Worm (Caenorhabditis elegans) whole organism, L2 larva: ENCODE results near the gene srx-5.

ENCODE experiments used
- F13H6.1 ChIP-seq: sonication (generic microtip); optimal IDR thresholded peaks from 2 replicates; lab custom pipeline; 2016; ENCODE audit warnings: missing genetic modification characterization, missing compliant biosample characterization
- R02D3.7 ChIP-seq: fragments of 150-350 bp; optimal IDR thresholded peaks from 2 replicates; lab custom pipeline; 2014; ENCODE audit warnings: missing biosample characterization, missing genetic modification characterization
- Y55F3AM.14 ChIP-seq: fragments of 200-800 bp; sonication (Bioruptor generic); optimal IDR thresholded peaks from 2 replicates; lab custom pipeline; 2018; ENCODE audit warnings: mild to moderate bottlenecking, missing genetic modification characterization, missing compliant biosample characterization
- ZK546.5 ChIP-seq: sonication (generic microtip); optimal IDR thresholded peaks from 2 replicates; lab custom pipeline; 2017; ENCODE audit warnings: missing biosample characterization, missing genetic modification characterization
- alr-1 ChIP-seq: fragments of 150-350 bp; optimal IDR thresholded peaks from 2 replicates; lab custom pipeline; 2014; ENCODE audit warnings: missing biosample characterization, missing genetic modification characterization
- aly-2 ChIP-seq: fragments of 150-350 bp; optimal IDR thresholded peaks from 2 replicates; lab custom pipeline; 2014; ENCODE audit warnings: missing biosample characterization, missing genetic modification characterization
- ceh-16 ChIP-seq: fragments of 150-350 bp; optimal IDR thresholded peaks from 2 replicates; lab custom pipeline; 2014; ENCODE audit warnings: missing biosample characterization, missing genetic modification characterization
- crh-2 ChIP-seq: sonication (generic microtip); optimal IDR thresholded peaks from 2 replicates; lab custom pipeline; 2017; ENCODE audit warnings: missing biosample characterization, missing genetic modification characterization
- dmd-4 ChIP-seq: sonication (generic microtip); optimal IDR thresholded peaks from 2 replicates; lab custom pipeline; 2017; ENCODE audit warnings: missing biosample characterization, missing genetic modification characterization
- elt-1 ChIP-seq: fragments of 150-350 bp; optimal IDR thresholded peaks from 2 replicates; lab custom pipeline; 2014; ENCODE audit warnings: missing biosample characterization, missing genetic modification characterization
- elt-3 ChIP-seq: sonication (generic microtip); optimal IDR thresholded peaks from 2 replicates; lab custom pipeline; 2017; ENCODE audit warnings: missing biosample characterization, missing genetic modification characterization
- fos-1 ChIP-seq: fragments of 150-350 bp; optimal IDR thresholded peaks from 2 replicates; lab custom pipeline; 2014; ENCODE audit warnings: missing biosample characterization, missing genetic modification characterization
- gmeb-1 ChIP-seq: fragments of 150-350 bp; optimal IDR thresholded peaks from 2 replicates; lab custom pipeline; 2014; ENCODE audit warnings: missing biosample characterization, missing genetic modification characterization
- lin-11 ChIP-seq: fragments of 150-350 bp; sonication (generic microtip); optimal IDR thresholded peaks from 2 replicates; lab custom pipeline; 2014; ENCODE audit warnings: missing biosample characterization, missing genetic modification characterization, inconsistent platforms, mixed read lengths
- lsy-2 ChIP-seq, 2 experiments: fragments of 150-350 bp in 1 of 2; sonication (generic microtip) in 1 of 2; optimal IDR thresholded peaks; 2 replicates each; lab custom pipeline; 2014 to 2017; ENCODE audit warnings: missing biosample characterization in 2 of 2, missing genetic modification characterization in 2 of 2
- mbf-1 ChIP-seq: sonication (generic microtip); optimal IDR thresholded peaks from 2 replicates; lab custom pipeline; 2017; ENCODE audit warnings: missing biosample characterization, missing genetic modification characterization
- mdl-1 ChIP-seq, 2 experiments: fragments of 150-350 bp in 1 of 2; sonication (generic microtip) in 1 of 2; optimal IDR thresholded peaks; 2 replicates each; lab custom pipeline; 2017; ENCODE audit warnings: missing biosample characterization in 2 of 2, missing genetic modification characterization in 2 of 2
- nhr-10 ChIP-seq: sonication (generic microtip); optimal IDR thresholded peaks from 2 replicates; lab custom pipeline; 2017; ENCODE audit warnings: missing biosample characterization, missing genetic modification characterization
- nhr-11 ChIP-seq: fragments of 150-350 bp; optimal IDR thresholded peaks from 2 replicates; lab custom pipeline; 2014; ENCODE audit warnings: missing biosample characterization, missing genetic modification characterization
- nhr-12 ChIP-seq: fragments of 150-350 bp; optimal IDR thresholded peaks from 2 replicates; lab custom pipeline; 2014; ENCODE audit warnings: missing biosample characterization, missing genetic modification characterization
- nhr-129 ChIP-seq: fragments of 150-350 bp; optimal IDR thresholded peaks from 2 replicates; lab custom pipeline; 2014; ENCODE audit warnings: missing biosample characterization, missing genetic modification characterization
- nhr-21 ChIP-seq: fragments of 150-350 bp; optimal IDR thresholded peaks from 2 replicates; lab custom pipeline; 2014; ENCODE audit warnings: missing biosample characterization, missing genetic modification characterization
- nhr-23 ChIP-seq: fragments of 150-350 bp; optimal IDR thresholded peaks from 2 replicates; lab custom pipeline; 2014; ENCODE audit warnings: missing biosample characterization, missing genetic modification reagents, missing genetic modification characterization
- nhr-237 ChIP-seq: fragments of 150-350 bp; optimal IDR thresholded peaks from 2 replicates; lab custom pipeline; 2014; ENCODE audit warnings: missing biosample characterization, missing genetic modification characterization
- nhr-25 ChIP-seq: fragments of 150-350 bp; sonication (generic microtip); optimal IDR thresholded peaks from 3 replicates; lab custom pipeline; 2014; ENCODE audit warnings: missing biosample characterization, missing genetic modification characterization
- nhr-77 ChIP-seq: fragments of 150-350 bp; optimal IDR thresholded peaks from 2 replicates; lab custom pipeline; 2014; ENCODE audit warnings: missing biosample characterization, missing genetic modification characterization
- skn-1 ChIP-seq: sonication (generic microtip); optimal IDR thresholded peaks from 2 replicates; lab custom pipeline; 2017; ENCODE audit warnings: missing biosample characterization, missing genetic modification characterization
- sma-3 ChIP-seq: sonication (generic microtip); optimal IDR thresholded peaks from 2 replicates; lab custom pipeline; 2016; ENCODE audit warnings: missing genetic modification reagents, missing genetic modification characterization, missing compliant biosample characterization
- sma-9 ChIP-seq, 2 experiments: fragments of 150-350 bp in 1 of 2; sonication (generic microtip) in 1 of 2; optimal IDR thresholded peaks; 2 replicates each; lab custom pipeline; 2014 to 2016; ENCODE audit warnings: missing genetic modification characterization in 2 of 2, mild to moderate bottlenecking in 1 of 2, missing biosample characterization in 1 of 2, missing compliant biosample characterization in 1 of 2, missing genetic modification reagents in 1 of 2, moderate library complexity in 1 of 2
- snpc-4 ChIP-seq: fragments of 150-350 bp; optimal IDR thresholded peaks from 2 replicates; lab custom pipeline; 2014; ENCODE audit warnings: missing biosample characterization, missing genetic modification characterization
- unc-39 ChIP-seq: fragments of 150-350 bp; optimal IDR thresholded peaks from 2 replicates; lab custom pipeline; 2014; ENCODE audit warnings: missing biosample characterization, missing genetic modification characterization
- unc-55 ChIP-seq: fragments of 150-350 bp; sonication (generic microtip); optimal IDR thresholded peaks from 3 replicates; lab custom pipeline; 2014; ENCODE audit warnings: missing biosample characterization, missing genetic modification reagents, missing genetic modification characterization
- unc-62 ChIP-seq: fragments of 150-350 bp; optimal IDR thresholded peaks from 2 replicates; lab custom pipeline; 2014; ENCODE audit warnings: missing biosample characterization, missing genetic modification reagents, missing genetic modification characterization
- zag-1 ChIP-seq: fragments of 150-350 bp; optimal IDR thresholded peaks from 2 replicates; lab custom pipeline; 2014; ENCODE audit warnings: missing biosample characterization, missing genetic modification characterization
- ztf-1 ChIP-seq: fragments of 200-800 bp; sonication (Bioruptor generic); conservative IDR thresholded peaks from 2 replicates; pipeline ENCODE4 v1.3.6; 2022; ENCODE audit warnings: missing genetic modification characterization, missing compliant biosample characterization
- ztf-11 ChIP-seq: sonication (generic microtip); optimal IDR thresholded peaks from 2 replicates; lab custom pipeline; 2017; ENCODE audit warnings: missing biosample characterization, missing genetic modification characterization

srx-5 gene

DNA sequence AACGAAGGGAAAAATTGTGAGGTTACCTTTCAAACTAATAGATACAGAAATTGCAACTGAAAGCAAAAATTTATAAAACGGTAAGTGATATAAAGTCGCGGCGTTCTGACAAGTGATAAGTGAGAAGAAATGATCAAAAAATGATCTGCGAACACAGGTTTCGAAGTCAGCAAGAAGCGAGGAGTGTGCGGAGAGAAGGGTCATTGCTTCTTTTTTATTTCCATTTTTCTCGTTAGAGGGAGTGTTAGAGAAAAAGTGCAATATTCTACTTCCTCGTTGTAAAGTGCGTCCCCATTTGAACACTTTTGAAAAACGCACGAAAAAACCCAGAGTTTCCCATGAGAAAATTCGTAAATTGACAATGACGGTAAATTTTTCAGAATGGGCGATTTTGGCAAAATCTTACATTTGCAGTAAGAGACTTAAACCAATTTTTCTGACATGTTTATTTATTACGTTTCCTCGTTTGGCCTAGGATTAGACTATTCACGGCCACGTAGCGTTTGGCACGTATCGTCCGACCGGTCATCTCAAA, 23.3 kb upstream of the srx-5 start, which contains the start of the genes fbxa-72 and srx-21:
TSS of gene fbxa-72 (minus strand) at position 204 of the 535 bp plus-strand sequence.
TSS of gene srx-21 (plus strand) at position 485 of the 535 bp plus-strand sequence.
- no peak for TF ChIP-seq crh-2 (tag; lab: Kevin White, UChicago)
- peak; percentile 70 for TF ChIP-seq fos-1
- TF ChIP-seq mdl-1 (tag; optimal IDR thresholded peaks at IDR 0.05; lab: Kevin White, UChicago) = no peak
- TF ChIP-seq nhr-25 (tag; lab: Kevin White, UChicago) = peak; percentile 42

ce11 chrV:679663-680062, 20.2 kb upstream of the srx-5 start, which contains the start of gene srx-22:
Gene srx-22, plus strand, starts transcription at chrV:679963.
- no peak for TF ChIP-seq elt-1 (tag; lab: Kevin White, UChicago)
- no peak for TF ChIP-seq fos-1
- TF ChIP-seq nhr-77 (tag; lab: Kevin White, UChicago) = no peak
- TF ChIP-seq skn-1 (tag; lab: Kevin White, UChicago) = no peak
- TF ChIP-seq ztf-1 (GFP tag; lab: Robert Waterston, UW) = no peak
- no peak for TF ChIP-seq unc-62
- no peak for TF ChIP-seq nhr-237 (tag; lab: Kevin White, UChicago)
- TF ChIP-seq alr-1 (tag; lab: Kevin White, UChicago) = no peak
- no peak for TF ChIP-seq sma-9 (GFP tag; optimal IDR thresholded peaks at IDR 0.05; lab: Kevin White, UChicago)
- no peak for TF ChIP-seq sma-9 (tag; optimal IDR thresholded peaks at IDR 0.05; lab: Kevin White, UChicago)
- no peak for TF ChIP-seq R02D3.7
- no peak for TF ChIP-seq unc-55
- TF ChIP-seq F13H6.1 = no peak
- TF ChIP-seq ztf-11 (tag; lab: Kevin White, UChicago) = no peak
- no peak for TF ChIP-seq lin-11
- TF ChIP-seq mbf-1 (tag; lab: Kevin White, UChicago) = no peak

DNA sequence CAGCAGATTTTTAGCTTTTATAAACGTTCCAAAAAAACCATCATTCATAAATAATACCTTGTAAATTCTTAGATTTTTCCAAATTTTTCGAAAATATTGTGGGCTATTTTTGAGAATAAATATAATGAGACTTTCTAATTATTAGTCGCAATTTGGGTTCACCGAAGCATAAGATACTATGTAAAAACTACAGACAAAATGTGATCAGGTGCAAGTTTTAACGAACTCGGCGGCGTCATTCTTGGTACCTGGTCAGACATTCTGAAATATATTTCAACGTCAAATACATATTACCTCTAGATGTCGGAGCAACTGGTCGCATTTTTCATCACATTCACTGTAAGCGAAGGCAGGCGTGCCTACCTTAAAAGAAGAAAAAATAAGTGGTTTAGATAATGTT, 17.8 kb upstream of the srx-5 start, which contains the start of gene srx-23:
TSS of gene srx-23 (plus strand) at position 301 of the 400 bp plus-strand sequence.
- TF ChIP-seq unc-55 (no peak), nhr-25 (tag; lab: Kevin White, UChicago) (no peak), mbf-1 (tag; lab: Kevin White, UChicago) (no peak), snpc-4 (no peak), lsy-2 (tag; optimal IDR thresholded peaks at IDR 0.05; lab: Kevin White, UChicago) (no peak), nhr-21 (no peak), dmd-4 (no peak), gmeb-1 (tag; lab: Kevin White, UChicago) (no peak), fos-1 (no peak), zag-1 (tag; lab: Kevin White, UChicago) (no peak), aly-2 (tag; lab: Kevin White, UChicago) (no peak), sma-9 (GFP tag; optimal IDR thresholded peaks at IDR 0.05; lab: Kevin White, UChicago) (no peak), sma-9 (tag; optimal IDR thresholded peaks at IDR 0.05; lab: Kevin White, UChicago) (no peak), elt-3 (no peak), nhr-12 (tag; lab: Kevin White, UChicago) (no peak), nhr-237 (tag; lab: Kevin White, UChicago) (no peak), nhr-10 (tag; lab: Kevin White, UChicago) (no peak), Y55F3AM.14 (no peak), skn-1 (tag; lab: Kevin White, UChicago) (no peak), sma-3 (GFP tag; lab: Kevin White, UChicago) (no peak)

DNA sequence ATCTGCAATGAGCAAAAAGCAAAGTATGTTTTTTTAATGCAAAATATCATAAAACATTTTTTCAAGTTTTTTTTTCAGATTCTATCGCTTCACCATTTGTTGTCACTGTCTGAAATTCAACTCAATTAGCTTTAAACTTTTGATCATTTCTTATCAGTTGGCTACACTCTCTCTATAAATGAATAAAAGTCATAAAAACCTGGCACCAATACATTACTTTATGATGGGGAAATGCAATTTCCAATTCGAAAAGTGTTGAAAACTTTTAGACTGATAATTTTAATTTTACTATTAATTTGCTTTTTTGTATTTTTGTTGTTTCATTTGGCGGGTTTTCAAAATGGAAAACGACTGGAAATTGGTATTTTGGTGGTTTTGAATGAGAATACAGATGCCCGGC, 16.0 kb upstream of the srx-5 start, which contains the start of gene F31F4.1:
TSS of gene F31F4.1 (plus strand) at position 203 of the 400 bp plus-strand sequence.
- TF ChIP-seq elt-1 (tag; lab: Kevin White, UChicago) = no peak
- TF ChIP-seq fos-1 = peak; percentile 29

DNA sequence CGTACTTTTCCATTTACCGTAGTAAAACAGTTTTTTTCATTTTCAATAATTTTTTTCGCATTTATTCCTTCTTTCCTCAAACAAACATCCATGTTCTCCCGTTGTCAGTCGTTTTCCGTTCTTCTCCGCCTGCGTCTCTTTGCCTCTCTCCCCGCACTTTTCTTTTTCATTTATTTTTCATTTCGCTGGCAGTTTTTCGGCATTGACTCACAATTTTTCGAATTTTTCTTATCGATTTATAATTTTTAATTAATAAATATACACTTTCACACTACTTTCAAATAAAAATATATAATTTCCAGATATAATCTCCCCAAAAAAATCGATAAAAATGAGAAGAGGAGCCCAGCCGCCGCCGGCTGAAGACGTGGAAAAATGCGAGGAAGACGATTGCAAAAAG, 12.5 kb upstream of the srx-5 start, which contains the start of gene H25P19.1:
TSS of gene H25P19.1 (plus strand) at position 301 of the 400 bp plus-strand sequence.
- TF ChIP-seq ceh-16 (no peak), ZK546.5 (tag; lab: Kevin White, UChicago) (no peak), nhr-11 (no peak), alr-1 (tag; lab: Kevin White, UChicago) (no peak), nhr-237 (tag; lab: Kevin White, UChicago) (no peak), unc-39 (tag; lab: Kevin White, UChicago) (no peak), lsy-2 (tag; optimal IDR thresholded peaks at IDR 0.05; lab: Kevin White, UChicago) (no peak), sma-9 (GFP tag; optimal IDR thresholded peaks at IDR 0.05; lab: Kevin White, UChicago) (no peak), sma-9 (tag; optimal IDR thresholded peaks at IDR 0.05; lab: Kevin White, UChicago) (no peak), Y55F3AM.14 (no peak), gmeb-1 (tag; lab: Kevin White, UChicago) (no peak), ztf-1 (GFP tag; lab: Robert Waterston, UW) (no peak), ztf-11 (tag; lab: Kevin White, UChicago) (no peak), nhr-23 (tag; lab: Kevin White, UChicago) (no peak), aly-2 (tag; lab: Kevin White, UChicago) (no peak), unc-62 (no peak), sma-3 (GFP tag; lab: Kevin White, UChicago) (no peak), elt-3 (no peak), nhr-129 (tag; lab: Kevin White, UChicago) (no peak), nhr-10 (tag; lab: Kevin White, UChicago) (no peak)
